Worm (Caenorhabditis elegans) whole organism, L1 larva: ENCODE data around the gene F56D3.1.

Experiments
- dpl-1 ChIP-seq, 3 experiments: fragments of 150-350 bp in 2 of 3; sonication (generic microtip) in 1 of 3; optimal IDR thresholded peaks; 2 replicates each; lab custom pipeline; 2014 to 2017; ENCODE audit warnings: missing biosample characterization in 3 of 3, missing genetic modification characterization in 3 of 3, missing genetic modification reagents in 3 of 3
- jun-1 ChIP-seq: fragments of 150-350 bp; optimal IDR thresholded peaks from 2 replicates; lab custom pipeline; 2014; ENCODE audit warnings: missing biosample characterization, missing genetic modification reagents, missing genetic modification characterization
- lin-13 ChIP-seq: fragments of 150-350 bp; optimal IDR thresholded peaks from 2 replicates; lab custom pipeline; 2014; ENCODE audit warnings: missing biosample characterization, missing genetic modification reagents, missing genetic modification characterization
- lin-39 ChIP-seq: fragments of 150-350 bp; optimal IDR thresholded peaks from 2 replicates; lab custom pipeline; 2014; ENCODE audit warnings: missing biosample characterization, missing genetic modification reagents, missing genetic modification characterization
- mdl-1 ChIP-seq, 2 experiments: fragments of 150-350 bp; optimal IDR thresholded peaks; 2 replicates each; lab custom pipeline; 2014 to 2017; ENCODE audit warnings: missing biosample characterization in 2 of 2, missing genetic modification characterization in 2 of 2, inconsistent platforms in 1 of 2
- nhr-12 ChIP-seq: sonication (generic microtip); optimal IDR thresholded peaks from 2 replicates; lab custom pipeline; 2017; ENCODE audit warnings: missing biosample characterization, missing genetic modification characterization
- pax-3 ChIP-seq: fragments of 200-800 bp; sonication (Bioruptor generic); optimal IDR thresholded peaks from 2 replicates; lab custom pipeline; 2018; ENCODE audit warnings: mild to moderate bottlenecking, missing genetic modification characterization, moderate library complexity, missing compliant biosample characterization
- skn-1 ChIP-seq: fragments of 150-350 bp; optimal IDR thresholded peaks from 2 replicates; lab custom pipeline; 2014; ENCODE audit warnings: missing biosample characterization, missing genetic modification characterization
- snpc-4 ChIP-seq: fragments of 150-350 bp; optimal IDR thresholded peaks from 2 replicates; lab custom pipeline; 2014; ENCODE audit warnings: missing biosample characterization, missing genetic modification characterization
- unc-130 ChIP-seq: fragments of 150-350 bp; optimal IDR thresholded peaks from 2 replicates; lab custom pipeline; 2017; ENCODE audit warnings: missing biosample characterization, missing genetic modification characterization, inconsistent platforms
- unc-62 ChIP-seq: fragments of 150-350 bp; optimal IDR thresholded peaks from 2 replicates; lab custom pipeline; 2014; ENCODE audit warnings: missing biosample characterization, missing genetic modification reagents, missing genetic modification characterization
- ztf-11 ChIP-seq, 2 experiments: sonication (generic microtip); optimal IDR thresholded peaks; 2 replicates each; lab custom pipeline; 2016 to 2017; ENCODE audit warnings: missing genetic modification characterization in 2 of 2, missing biosample characterization in 1 of 2, missing compliant biosample characterization in 1 of 2

DNA sequence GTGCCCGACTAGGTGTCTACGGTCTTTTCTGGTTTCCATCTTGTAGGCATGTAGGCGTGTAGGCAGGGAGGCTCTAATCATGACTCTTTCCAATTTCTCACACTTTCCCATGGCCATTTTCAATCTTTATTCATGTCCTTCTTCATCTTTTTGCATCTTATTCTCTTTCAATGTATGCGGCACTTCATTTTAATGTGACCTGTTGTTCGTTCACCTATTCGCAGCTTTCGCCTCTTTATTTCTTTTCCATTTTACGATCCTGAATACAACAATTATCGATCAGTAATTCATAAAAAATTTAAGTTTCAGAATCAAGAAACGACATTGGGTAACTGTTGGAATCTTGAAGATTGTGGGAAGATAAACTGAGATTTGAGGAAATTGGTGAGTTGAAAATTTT is 45.7 kb upstream of the F56D3.1 start, which contains the start of gene rhgf-2:
- no peak for TF ChIP-seq pax-3 (tag; lab: Kevin White, UChicago)
- no peak for TF ChIP-seq mdl-1 (tag; optimal IDR thresholded peaks at IDR 0.05; lab: Kevin White, UChicago)
- TF ChIP-seq ztf-11 (tag; optimal IDR thresholded peaks at IDR 0.05; lab: Kevin White, UChicago) = no peak
- TF ChIP-seq skn-1 = no peak
- TF ChIP-seq jun-1 (tag; lab: Kevin White, UChicago) = no peak
- TF ChIP-seq unc-130 (tag; lab: Kevin White, UChicago) = no peak
- TF ChIP-seq lin-13 (GFP tag; lab: Kevin White, UChicago) = no peak
- no peak for TF ChIP-seq nhr-12 (tag; lab: Kevin White, UChicago)
- TF ChIP-seq lin-39 (tag; lab: Kevin White, UChicago) = no peak
- no peak for TF ChIP-seq unc-62 (GFP tag; lab: Kevin White, UChicago)
- no peak for TF ChIP-seq snpc-4 (tag; lab: Kevin White, UChicago)
- TF ChIP-seq dpl-1 (GFP tag; optimal IDR thresholded peaks at IDR 0.05; lab: Kevin White, UChicago) = no peak
